Worm (Caenorhabditis elegans) whole organism, L4 larva: ENCODE measurements around the gene unc-93.
A peak's percentile ranks its signal among the peaks of the same experiment; 100 is the strongest.

Experiments
- D1046.2 ChIP-seq: fragments of 200-800 bp; sonication (Bioruptor generic); IDR thresholded peaks from 2 replicates; pipeline ENCODE4 v1.3.6; 2022; ENCODE audit warnings: missing genetic modification characterization, missing compliant biosample characterization
- F44E2.7 ChIP-seq: fragments of 200-800 bp; sonication (Bioruptor generic); IDR thresholded peaks from 2 replicates; pipeline ENCODE4 v2.1.2; 2022; ENCODE audit warnings: missing genetic modification characterization, missing compliant biosample characterization
- T20F7.1 ChIP-seq: fragments of 200-800 bp; sonication (Bioruptor generic); optimal IDR thresholded peaks from 2 replicates; lab custom pipeline; 2018; ENCODE audit warnings: mild to moderate bottlenecking, missing genetic modification characterization, missing compliant biosample characterization
- Y5F2A.4 ChIP-seq: fragments of 200-800 bp; sonication (Bioruptor generic); optimal IDR thresholded peaks from 2 replicates; lab custom pipeline; 2018; ENCODE audit warnings: mild to moderate bottlenecking, missing genetic modification characterization, missing compliant biosample characterization
- ZK337.2 ChIP-seq: fragments of 200-800 bp; sonication (Bioruptor generic); IDR thresholded peaks from 2 replicates; pipeline ENCODE4 v1.3.6; 2022; ENCODE audit warnings: missing genetic modification reagents, missing genetic modification characterization, missing compliant biosample characterization
- ZK546.5 ChIP-seq, 2 experiments: sonication (generic microtip); optimal IDR thresholded peaks; 2 replicates each; lab custom pipeline; 2017; ENCODE audit warnings: missing biosample characterization in 2 of 2, missing genetic modification characterization in 2 of 2
- aha-1 ChIP-seq: fragments of 150-350 bp; peaks from one replicate; lab custom pipeline; 2014; ENCODE audit warnings: missing biosample characterization, missing genetic modification characterization
- ceh-28 ChIP-seq: fragments of 150-350 bp; optimal IDR thresholded peaks from 2 replicates; lab custom pipeline; 2014; ENCODE audit warnings: missing biosample characterization, missing genetic modification reagents, missing genetic modification characterization
- ceh-32 ChIP-seq: sonication (generic microtip); optimal IDR thresholded peaks from 2 replicates; lab custom pipeline; 2016; ENCODE audit warnings: mild to moderate bottlenecking, missing genetic modification characterization, missing compliant biosample characterization; ENCODE audit not compliant: poor library complexity
- ces-1 ChIP-seq: fragments of 150-350 bp; sonication (generic microtip); optimal IDR thresholded peaks from 4 replicates; lab custom pipeline; 2014; ENCODE audit warnings: missing biosample characterization, missing genetic modification reagents, missing genetic modification characterization
- cey-2 ChIP-seq: sonication (generic microtip); optimal IDR thresholded peaks from 3 replicates; lab custom pipeline; 2017; ENCODE audit warnings: missing genetic modification characterization, mild to moderate bottlenecking, missing compliant biosample characterization, antibody characterized with exemption, borderline replicate concordance; ENCODE audit not compliant: insufficient read depth
- ctbp-1 ChIP-seq: fragments of 200-800 bp; sonication (Bioruptor generic); IDR thresholded peaks from 2 replicates; pipeline ENCODE4 v1.3.6; 2022; ENCODE audit warnings: missing genetic modification reagents, missing genetic modification characterization, missing compliant biosample characterization
- daf-16 ChIP-seq, 3 experiments: sonication (generic microtip); optimal IDR thresholded peaks; 2 replicates each; lab custom pipeline; 2016 to 2017; ENCODE audit warnings: missing genetic modification characterization in 3 of 3, missing genetic modification reagents in 3 of 3, mild to moderate bottlenecking in 2 of 3, missing compliant biosample characterization in 2 of 3, missing biosample characterization in 1 of 3, moderate library complexity in 1 of 3
- dmd-9 ChIP-seq: fragments of 200-800 bp; sonication (Bioruptor generic); IDR thresholded peaks from 2 replicates; pipeline ENCODE4 v1.3.6; 2022; ENCODE audit warnings: missing genetic modification reagents, missing genetic modification characterization, missing compliant biosample characterization
- egl-27 ChIP-seq: sonication (generic microtip); optimal IDR thresholded peaks from 3 replicates; lab custom pipeline; 2017; ENCODE audit warnings: missing biosample characterization, missing genetic modification reagents, missing genetic modification characterization
- egl-43 ChIP-seq: fragments of 200-800 bp; sonication (Bioruptor generic); IDR thresholded peaks from 2 replicates; pipeline ENCODE4 v1.3.6; 2022; ENCODE audit warnings: missing genetic modification reagents, missing genetic modification characterization, missing compliant biosample characterization
- fos-1 ChIP-seq: fragments of 150-350 bp; optimal IDR thresholded peaks from 2 replicates; lab custom pipeline; 2014; ENCODE audit warnings: missing biosample characterization, missing genetic modification characterization
- hlh-30 ChIP-seq: sonication (generic microtip); optimal IDR thresholded peaks from 2 replicates; lab custom pipeline; 2017; ENCODE audit warnings: antibody characterized with exemption, mild to moderate bottlenecking, missing genetic modification characterization, missing compliant biosample characterization; ENCODE audit not compliant: insufficient read depth
- hmg-1.1 ChIP-seq: fragments of 200-800 bp; sonication (Bioruptor generic); IDR thresholded peaks from 2 replicates; pipeline ENCODE4 v1.3.6; 2022; ENCODE audit warnings: missing genetic modification reagents, missing genetic modification characterization, missing compliant biosample characterization
- lim-7 ChIP-seq: fragments of 200-800 bp; sonication (Bioruptor generic); IDR thresholded peaks from 2 replicates; pipeline ENCODE4 v1.3.6; 2022; ENCODE audit warnings: missing genetic modification characterization, missing compliant biosample characterization
- lin-15B ChIP-seq: fragments of 150-350 bp; sonication (generic microtip); optimal IDR thresholded peaks from 3 replicates; lab custom pipeline; 2014; ENCODE audit warnings: missing biosample characterization, missing genetic modification characterization
- lin-29 ChIP-seq: fragments of 200-800 bp; sonication (Bioruptor generic); IDR thresholded peaks from 2 replicates; pipeline ENCODE4 v1.3.6; 2022; ENCODE audit warnings: missing genetic modification reagents, missing genetic modification characterization, missing compliant biosample characterization
- lin-38 ChIP-seq: fragments of 200-800 bp; sonication (Bioruptor generic); IDR thresholded peaks from 2 replicates; pipeline ENCODE4 v1.3.6; 2022; ENCODE audit warnings: missing genetic modification reagents, missing genetic modification characterization, missing compliant biosample characterization
- lir-3 ChIP-seq: sonication (generic microtip); optimal IDR thresholded peaks from 2 replicates; lab custom pipeline; 2016; ENCODE audit warnings: mild to moderate bottlenecking, missing genetic modification characterization, missing compliant biosample characterization
- mep-1 ChIP-seq: fragments of 150-350 bp; sonication (generic microtip); optimal IDR thresholded peaks from 3 replicates; lab custom pipeline; 2014; ENCODE audit warnings: missing biosample characterization, missing genetic modification characterization
- mes-2 ChIP-seq: sonication (generic microtip); optimal IDR thresholded peaks from 2 replicates; lab custom pipeline; 2016; ENCODE audit warnings: missing genotype, mild to moderate bottlenecking, missing genetic modification characterization, missing compliant biosample characterization; ENCODE audit not compliant: poor library complexity, severe bottlenecking
- nhr-11 ChIP-seq: fragments of 150-350 bp; optimal IDR thresholded peaks from 2 replicates; lab custom pipeline; 2014; ENCODE audit warnings: missing biosample characterization, missing genetic modification characterization
- nhr-41 ChIP-seq: fragments of 200-800 bp; sonication (Bioruptor generic); IDR thresholded peaks from 2 replicates; pipeline ENCODE4 v1.3.6; 2022; ENCODE audit warnings: missing genetic modification reagents, missing genetic modification characterization, missing compliant biosample characterization
- set-16 ChIP-seq: fragments of 200-800 bp; sonication (Bioruptor generic); IDR thresholded peaks from 2 replicates; pipeline ENCODE4 v1.3.6; 2022; ENCODE audit warnings: missing genetic modification reagents, missing genetic modification characterization, missing compliant biosample characterization
- snpc-4 ChIP-seq: fragments of 150-350 bp; optimal IDR thresholded peaks from 2 replicates; lab custom pipeline; 2014; ENCODE audit warnings: missing biosample characterization, missing genetic modification characterization
- spr-1 ChIP-seq: sonication (generic microtip); optimal IDR thresholded peaks from 2 replicates; lab custom pipeline; 2016; ENCODE audit warnings: mild to moderate bottlenecking, missing genetic modification characterization, missing compliant biosample characterization
- tag-97 ChIP-seq: fragments of 200-800 bp; sonication (Bioruptor generic); IDR thresholded peaks from 2 replicates; pipeline ENCODE4 v1.3.6; 2022; ENCODE audit warnings: missing genetic modification characterization, missing compliant biosample characterization
- unc-62 ChIP-seq, 3 experiments: fragments of 150-350 bp in 1 of 3; sonication (generic microtip); optimal IDR thresholded peaks in 2 of 3; peaks in 1 of 3; 1 replicate in 1 of 3; 2 replicates in 2 of 3; lab custom pipeline; 2014 to 2017; ENCODE audit warnings: missing biosample characterization in 3 of 3, missing genetic modification characterization in 3 of 3, missing genetic modification reagents in 3 of 3, missing genotype in 1 of 3
- zfp-2 ChIP-seq: sonication (generic microtip); optimal IDR thresholded peaks from 2 replicates; lab custom pipeline; 2016; ENCODE audit warnings: mild to moderate bottlenecking, missing genetic modification characterization, missing compliant biosample characterization
- zfp-3 ChIP-seq: fragments of 200-800 bp; sonication (Bioruptor generic); conservative IDR thresholded peaks from 2 replicates; pipeline ENCODE4 v1.3.6; 2022; ENCODE audit warnings: missing genetic modification reagents, missing genetic modification characterization, missing compliant biosample characterization
- ztf-11 ChIP-seq: fragments of 150-350 bp; optimal IDR thresholded peaks from 2 replicates; lab custom pipeline; 2014; ENCODE audit warnings: missing biosample characterization, missing genetic modification characterization

The unc-93 gene

ce11 chrIII:3630337-3630736, 13.8 kb upstream of the unc-93 start, which contains the start of gene mrps-31 (continued):
- no peak for TF ChIP-seq nhr-41 (GFP tag; lab: Robert Waterston, UW)
- no peak for TF ChIP-seq zfp-3 (GFP tag; lab: Robert Waterston, UW)
- TF ChIP-seq lim-7 (GFP tag; lab: Robert Waterston, UW), result no peak
- peak; percentile 59 for TF ChIP-seq mep-1 (tag; lab: Kevin White, UChicago)
- no peak for TF ChIP-seq nhr-11
- TF ChIP-seq hmg-1.1, result no peak
- TF ChIP-seq Y5F2A.4 (GFP tag; lab: Kevin White, UChicago), result no peak
- peak; percentile 59 for TF ChIP-seq mes-2 (tag; lab: Kevin White, UChicago)
- peak; percentile 99 for TF ChIP-seq T20F7.1 (GFP tag; lab: Kevin White, UChicago)
- no peak for TF ChIP-seq cey-2 (tag; lab: Kevin White, UChicago)
- no peak for TF ChIP-seq egl-43 (GFP tag; lab: Robert Waterston, UW)
- no peak for TF ChIP-seq tag-97 (GFP tag; lab: Robert Waterston, UW)
- no peak for TF ChIP-seq lir-3 (tag; lab: Kevin White, UChicago)
- no peak for TF ChIP-seq ztf-11 (tag; lab: Kevin White, UChicago)
- no peak for TF ChIP-seq ceh-28
- no peak for TF ChIP-seq ZK337.2 (GFP tag; lab: Robert Waterston, UW)
- TF ChIP-seq ctbp-1 (GFP tag; lab: Robert Waterston, UW), result no peak
- TF ChIP-seq daf-16 (GFP tag; optimal IDR thresholded peaks at IDR 0.05; lab: Kevin White, UChicago), result peak in 1 of 2 experiments; percentile 33
- peak; percentile 76 for TF ChIP-seq daf-16 (tag; optimal IDR thresholded peaks at IDR 0.05; lab: Kevin White, UChicago)
- TF ChIP-seq dmd-9, result no peak
- no peak for TF ChIP-seq spr-1 (tag; lab: Kevin White, UChicago)
- TF ChIP-seq ces-1 (GFP tag; lab: Kevin White, UChicago), result no peak
- TF ChIP-seq, all 104 proteins: peak for 20

ce11 chrIII:3632379-3632778, 11.8 kb upstream of the unc-93 start:
- TF ChIP-seq unc-62 (GFP tag; optimal IDR thresholded peaks at IDR 0.05 in 1 of 2; lab: Kevin White, UChicago) (peak in 1 of 2 experiments; percentile 98), unc-62 (tag; optimal IDR thresholded peaks at IDR 0.05; lab: Kevin White, UChicago) (no peak), aha-1 (peak; percentile 59), snpc-4 (tag; lab: Kevin White, UChicago) (no peak), ZK337.2 (GFP tag; lab: Robert Waterston, UW) (no peak), hlh-30 (tag; lab: Kevin White, UChicago) (no peak), egl-27 (tag; lab: Kevin White, UChicago) (no peak), fos-1 (tag; lab: Kevin White, UChicago) (no peak)

- TF ChIP-seq lir-3 (tag; lab: Kevin White, UChicago), result no peak
- TF ChIP-seq lin-15B (tag; lab: Kevin White, UChicago), result no peak
- no peak for TF ChIP-seq set-16 (GFP tag; lab: Robert Waterston, UW)
- TF ChIP-seq zfp-3 (GFP tag; lab: Robert Waterston, UW), result no peak
- TF ChIP-seq D1046.2, result no peak
- TF ChIP-seq ZK546.5 (tag; optimal IDR thresholded peaks at IDR 0.05; lab: Kevin White, UChicago), result no peak
- TF ChIP-seq lin-29, result no peak
- TF ChIP-seq lin-38 (GFP tag; lab: Robert Waterston, UW), result no peak
- no peak for TF ChIP-seq F44E2.7
- TF ChIP-seq, all 104 proteins: peak for 0
Observed at ce11 chrIII:3634158-3634557, 10.0 kb upstream of the unc-93 start.

ce11 chrIII:3634873-3635272, 9.3 kb upstream of the unc-93 start:
- TF ChIP-seq zfp-2 (tag; lab: Kevin White, UChicago) (no peak), ceh-32 (tag; lab: Kevin White, UChicago) (no peak)
